Worm (Caenorhabditis elegans): ENCODE results near the gene acl-12.

The acl-12 gene

ce11 chrX:7478948-7479347 is 36.6 kb upstream of the acl-12 start, which contains the start of gene mek-1:
Gene mek-1, plus strand, starts transcription at chrX:7479248.
- no peak for TF ChIP-seq elt-2 (tag; optimal IDR thresholded peaks at IDR 0.05)
- no peak for TF ChIP-seq ceh-24 (tag; optimal IDR thresholded peaks at IDR 0.05)
- no peak for TF ChIP-seq fkh-6 (tag; optimal IDR thresholded peaks at IDR 0.05)
- no peak for TF ChIP-seq nfya-1 (tag; optimal IDR thresholded peaks at IDR 0.05)
- no peak for TF ChIP-seq npax-4 (tag; optimal IDR thresholded peaks at IDR 0.05)
- no peak for TF ChIP-seq ztf-16 (tag; optimal IDR thresholded peaks at IDR 0.05)
- TF ChIP-seq gmeb-2 (tag; optimal IDR thresholded peaks at IDR 0.05) = no peak
- TF ChIP-seq hlh-30 (tag; optimal IDR thresholded peaks at IDR 0.05; ENCODE audit: insufficient read depth) = no peak
- TF ChIP-seq dve-1 (tag; optimal IDR thresholded peaks at IDR 0.05) = no peak
- no peak for TF ChIP-seq dmd-4 (tag; optimal IDR thresholded peaks at IDR 0.05; ENCODE audit: borderline replicate concordance)
- TF ChIP-seq zip-5 (tag; optimal IDR thresholded peaks at IDR 0.05) = no peak

- TF ChIP-seq sdc-2 (tag; optimal IDR thresholded peaks at IDR 0.05) (peak; percentile 51), T23F11.4 (GFP tag; optimal IDR thresholded peaks at IDR 0.05) (no peak), pat-9 (tag; optimal IDR thresholded peaks at IDR 0.05) (peak; percentile 8), npax-4 (tag; optimal IDR thresholded peaks at IDR 0.05) (no peak), nfya-1 (tag; optimal IDR thresholded peaks at IDR 0.05) (no peak), hlh-30 (tag; optimal IDR thresholded peaks at IDR 0.05; ENCODE audit: insufficient read depth) (peak; percentile 49), K09A11.1 (tag; optimal IDR thresholded peaks at IDR 0.05; ENCODE audit: insufficient read depth) (peak; percentile 36), rnt-1 (tag; optimal IDR thresholded peaks at IDR 0.05) (peak; percentile 38), unc-42 (tag; optimal IDR thresholded peaks at IDR 0.05) (peak; percentile 55), ceh-19 (GFP tag; optimal IDR thresholded peaks at IDR 0.05) (peak; percentile 46), ceh-31 (tag; optimal IDR thresholded peaks at IDR 0.05) (peak; percentile 51), tbx-2 (tag; optimal IDR thresholded peaks at IDR 0.05) (peak; percentile 57)
Measured at ce11 chrX:7478476-7478875, 36.1 kb upstream of the acl-12 start.

ce11 chrX:7474968-7475433 is 32.6 kb upstream of the acl-12 start, which contains the start of gene coh-1:
Gene coh-1, minus strand, starts transcription at chrX:7475018.
- TF ChIP-seq ref-2 (tag; optimal IDR thresholded peaks at IDR 0.05) = no peak
- TF ChIP-seq npax-4 (tag; optimal IDR thresholded peaks at IDR 0.05) = no peak
- TF ChIP-seq gmeb-2 (tag; optimal IDR thresholded peaks at IDR 0.05) = no peak
- TF ChIP-seq unc-86 (tag; optimal IDR thresholded peaks at IDR 0.05) = no peak
- no peak for TF ChIP-seq hlh-8 (tag; optimal IDR thresholded peaks at IDR 0.05)
- TF ChIP-seq ceh-45 (GFP tag; IDR thresholded peaks at IDR 0.05) = no peak
- no peak for TF ChIP-seq elt-2 (tag; optimal IDR thresholded peaks at IDR 0.05)
- TF ChIP-seq pros-1 (tag; optimal IDR thresholded peaks at IDR 0.05) = peak; percentile 50
- no peak for TF ChIP-seq dve-1 (tag; optimal IDR thresholded peaks at IDR 0.05)
- TF ChIP-seq K02D7.2 (tag; optimal IDR thresholded peaks at IDR 0.05) = no peak
- no peak for TF ChIP-seq nhr-11 (tag; optimal IDR thresholded peaks at IDR 0.05)
- peak; percentile 41 for TF ChIP-seq ceh-34 (tag; optimal IDR thresholded peaks at IDR 0.05)
- no peak for TF ChIP-seq pat-9 (tag; optimal IDR thresholded peaks at IDR 0.05)
- TF ChIP-seq ceh-22 (tag; optimal IDR thresholded peaks at IDR 0.05) = no peak
- TF ChIP-seq unc-3 (GFP tag; conservative IDR thresholded peaks at IDR 0.05) = no peak
- no peak for TF ChIP-seq unc-3 (tag; optimal IDR thresholded peaks at IDR 0.05)
- no peak for TF ChIP-seq sox-2 (GFP tag; IDR thresholded peaks at IDR 0.05)
- TF ChIP-seq ahr-1 (tag; optimal IDR thresholded peaks at IDR 0.05) = no peak
- TF ChIP-seq pha-4 (tag; optimal IDR thresholded peaks at IDR 0.05) = no peak
- TF ChIP-seq ceh-18 (tag; optimal IDR thresholded peaks at IDR 0.05) = peak; percentile 24
- no peak for TF ChIP-seq eyg-1 (tag; optimal IDR thresholded peaks at IDR 0.05)
- no peak for TF ChIP-seq pha-2 (tag; optimal IDR thresholded peaks at IDR 0.05)
- no peak for TF ChIP-seq C08G9.2 (tag; optimal IDR thresholded peaks at IDR 0.05)
- peak; percentile 83 for TF ChIP-seq unc-42 (tag; optimal IDR thresholded peaks at IDR 0.05)
- no peak for TF ChIP-seq fkh-6 (tag; optimal IDR thresholded peaks at IDR 0.05)
- TF ChIP-seq hlh-15 (tag; optimal IDR thresholded peaks at IDR 0.05) = no peak
- TF ChIP-seq rnt-1 (tag; optimal IDR thresholded peaks at IDR 0.05) = peak; percentile 54
- TF ChIP-seq ceh-48 (tag; optimal IDR thresholded peaks at IDR 0.05) = no peak
- TF ChIP-seq ceh-30 (tag; optimal IDR thresholded peaks at IDR 0.05) = peak; percentile 2
- TF ChIP-seq lin-11 (tag; optimal IDR thresholded peaks at IDR 0.05) = no peak
- no peak for TF ChIP-seq odd-2 (tag; optimal IDR thresholded peaks at IDR 0.05)
- TF ChIP-seq dmd-4 (tag; optimal IDR thresholded peaks at IDR 0.05; ENCODE audit: borderline replicate concordance) = no peak
- TF ChIP-seq fkh-10 (GFP tag; optimal IDR thresholded peaks at IDR 0.05) = no peak
- TF ChIP-seq che-1 (tag; optimal IDR thresholded peaks at IDR 0.05) = no peak
- peak; percentile 68 for TF ChIP-seq nfya-1 (tag; optimal IDR thresholded peaks at IDR 0.05)
- TF ChIP-seq ceh-2 (tag; optimal IDR thresholded peaks at IDR 0.05) = no peak
- TF ChIP-seq Y22D7AL.16 (tag; optimal IDR thresholded peaks at IDR 0.05) = no peak
- TF ChIP-seq ceh-31 (tag; optimal IDR thresholded peaks at IDR 0.05) = peak; percentile 85
- no peak for TF ChIP-seq ets-4 (tag; optimal IDR thresholded peaks at IDR 0.05)
